Fruit fly (Drosophila melanogaster) whole organism, prepupa: ENCODE measurements around the gene mex1.

Source experiments
- CG32006 ChIP-seq: fragments of 200-800 bp; sonication (Bioruptor generic); optimal IDR thresholded peaks from 3 replicates; lab custom pipeline; 2017; ENCODE audit warnings: missing biosample characterization, mild to moderate bottlenecking, missing genetic modification characterization
- CG34406 ChIP-seq: fragments of 200-800 bp; sonication (Bioruptor generic); optimal IDR thresholded peaks from 3 replicates; lab custom pipeline; 2016; ENCODE audit warnings: missing biosample characterization, missing genetic modification characterization
- CG3919 ChIP-seq: fragments of 200-800 bp; sonication (Bioruptor generic); optimal IDR thresholded peaks from 3 replicates; lab custom pipeline; 2016; ENCODE audit warnings: missing biosample characterization, missing genetic modification characterization
- CG4318 ChIP-seq: fragments of 200-800 bp; sonication (Bioruptor generic); optimal IDR thresholded peaks from 3 replicates; lab custom pipeline; 2017; ENCODE audit warnings: missing biosample characterization, mild to moderate bottlenecking, missing genetic modification characterization
- CG6163 ChIP-seq: fragments of 200-800 bp; sonication (Bioruptor generic); IDR thresholded peaks from 3 replicates; pipeline ENCODE4 v1.3.6; 2022; ENCODE audit warnings: missing biosample characterization, missing genetic modification characterization
- Eip78C ChIP-seq: fragments of 200-800 bp; sonication (Bioruptor generic); peaks from one replicate; lab custom pipeline; 2016; ENCODE audit warnings: missing biosample characterization, missing genetic modification characterization
- OdsH ChIP-seq: fragments of 200-800 bp; sonication (Bioruptor generic); optimal IDR thresholded peaks from 3 replicates; lab custom pipeline; 2016; ENCODE audit warnings: missing biosample characterization, missing genetic modification characterization
- acj6 ChIP-seq: fragments of 200-800 bp; sonication (Bioruptor generic); optimal IDR thresholded peaks from 3 replicates; lab custom pipeline; 2016; ENCODE audit warnings: missing biosample characterization, missing genetic modification characterization
- cyc ChIP-seq: fragments of 200-800 bp; sonication (Bioruptor generic); optimal IDR thresholded peaks from 3 replicates; lab custom pipeline; 2016; ENCODE audit warnings: missing biosample characterization, missing genetic modification characterization
- dac ChIP-seq: fragments of 200-800 bp; sonication (Bioruptor generic); optimal IDR thresholded peaks from 2 replicates; lab custom pipeline; 2017; ENCODE audit warnings: missing biosample characterization, mild to moderate bottlenecking, missing genetic modification characterization
- fd85E ChIP-seq: fragments of 200-800 bp; sonication (Bioruptor generic); optimal IDR thresholded peaks from 3 replicates; lab custom pipeline; 2016; ENCODE audit warnings: missing biosample characterization, missing genetic modification characterization
- pdm3 ChIP-seq: fragments of 200-800 bp; sonication (Bioruptor generic); optimal IDR thresholded peaks from 3 replicates; lab custom pipeline; 2016; ENCODE audit warnings: missing biosample characterization, missing genetic modification characterization

DNA sequence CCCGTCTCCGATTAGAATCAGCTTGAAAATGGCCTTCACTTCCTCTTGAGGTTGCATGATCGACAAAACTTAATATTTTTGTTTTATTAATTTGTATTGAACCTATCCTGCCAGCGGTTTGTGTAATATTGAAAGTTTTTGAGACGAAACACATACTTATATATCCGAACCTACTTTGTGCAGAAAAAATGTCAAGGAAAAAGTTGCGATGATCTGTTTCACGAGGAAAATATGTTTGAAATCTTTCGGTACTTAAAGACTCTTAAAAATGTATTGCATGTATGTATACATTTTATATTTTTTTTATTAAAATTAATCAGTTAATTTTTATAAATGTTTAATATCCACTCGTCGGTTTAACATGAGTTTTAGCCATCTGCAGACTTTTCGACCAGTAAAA, 34.1 kb downstream of the mex1 start, which contains the start of gene Ran-like:
- TF ChIP-seq Eip78C (GFP tag; lab: Kevin White, UChicago) (no peak), CG32006 (GFP tag; lab: Kevin White, UChicago) (no peak), cyc (GFP tag; lab: Kevin White, UChicago) (no peak), dac (GFP tag; lab: Kevin White, UChicago) (no peak), CG34406 (GFP tag; lab: Kevin White, UChicago) (no peak), pdm3 (GFP tag; lab: Kevin White, UChicago) (no peak), acj6 (GFP tag; lab: Kevin White, UChicago) (no peak), CG6163 (GFP tag; lab: Robert Waterston, UW) (no peak), CG4318 (no peak), CG3919 (GFP tag; lab: Kevin White, UChicago) (no peak), fd85E (no peak), OdsH (no peak)
